Fruit fly (Drosophila melanogaster) whole organism, adult: ENCODE data around the gene Fatp1.

Source experiments
- CG11617 ChIP-seq: fragments of 200-800 bp; sonication (Bioruptor generic); optimal IDR thresholded peaks from 2 replicates; lab custom pipeline; 2017; ENCODE audit warnings: mild to moderate bottlenecking, missing biosample characterization, missing genetic modification reagents, missing genetic modification characterization
- CG12768 ChIP-seq: fragments of 200-800 bp; sonication (Bioruptor generic); optimal IDR thresholded peaks from 2 replicates; lab custom pipeline; 2017; ENCODE audit warnings: missing biosample characterization, missing genetic modification characterization, mild to moderate bottlenecking, moderate library complexity, missing genetic modification reagents
- CG14711 ChIP-seq: fragments of 200-800 bp; sonication (Bioruptor generic); optimal IDR thresholded peaks from 2 replicates; lab custom pipeline; 2018; ENCODE audit warnings: missing biosample characterization, mild to moderate bottlenecking, missing genetic modification characterization, moderate library complexity
- CG1620 ChIP-seq: fragments of 200-800 bp; sonication (Bioruptor generic); optimal IDR thresholded peaks from 2 replicates; lab custom pipeline; 2016; ENCODE audit warnings: missing biosample characterization, missing genetic modification characterization
- CG33017 ChIP-seq: fragments of 200-800 bp; sonication (Bioruptor generic); optimal IDR thresholded peaks from 2 replicates; lab custom pipeline; 2018; ENCODE audit warnings: missing biosample characterization, mild to moderate bottlenecking, missing genetic modification characterization, moderate library complexity
- CG5204 ChIP-seq: fragments of 200-800 bp; sonication (Bioruptor generic); optimal IDR thresholded peaks from 2 replicates; lab custom pipeline; 2016; ENCODE audit warnings: missing biosample characterization, missing genetic modification characterization
- CG7045 ChIP-seq: fragments of 200-800 bp; sonication (Bioruptor generic); optimal IDR thresholded peaks from 2 replicates; lab custom pipeline; 2017; ENCODE audit warnings: missing biosample characterization, mild to moderate bottlenecking, missing genetic modification characterization
- CG7101 ChIP-seq: fragments of 200-800 bp; sonication (Bioruptor generic); optimal IDR thresholded peaks from 2 replicates; lab custom pipeline; 2018; ENCODE audit warnings: missing biosample characterization, mild to moderate bottlenecking, missing genetic modification characterization, moderate library complexity
- Clk ChIP-seq: fragments of 200-800 bp; sonication (Bioruptor generic); optimal IDR thresholded peaks from 2 replicates; lab custom pipeline; 2017; ENCODE audit warnings: missing biosample characterization, missing genetic modification characterization
- Crg-1 ChIP-seq: fragments of 200-800 bp; sonication (Bioruptor generic); optimal IDR thresholded peaks from 2 replicates; lab custom pipeline; 2016; ENCODE audit warnings: missing biosample characterization, missing genetic modification characterization
- Hr96 ChIP-seq: fragments of 200-800 bp; sonication (Bioruptor generic); optimal IDR thresholded peaks from 2 replicates; lab custom pipeline; 2016; ENCODE audit warnings: missing biosample characterization, missing genetic modification characterization
- Mnt ChIP-seq: fragments of 200-800 bp; sonication (Bioruptor generic); optimal IDR thresholded peaks from 2 replicates; lab custom pipeline; 2016; ENCODE audit warnings: missing biosample characterization, mild to moderate bottlenecking, missing genetic modification characterization
- bab1 ChIP-seq: fragments of 200-800 bp; sonication (Bioruptor generic); optimal IDR thresholded peaks from 3 replicates; lab custom pipeline; 2019; ENCODE audit warnings: missing biosample characterization, mild to moderate bottlenecking, missing genetic modification characterization, moderate library complexity
- cic ChIP-seq: fragments of 200-800 bp; sonication (Bioruptor generic); optimal IDR thresholded peaks from 2 replicates; lab custom pipeline; 2017; ENCODE audit warnings: missing biosample characterization, mild to moderate bottlenecking, missing genetic modification characterization, moderate library complexity
- cnc ChIP-seq, 2 experiments: fragments of >200 bp; optimal IDR thresholded peaks; 2 replicates each; lab custom pipeline; 2017
- kay ChIP-seq: fragments of 200-800 bp; sonication (Bioruptor generic); peaks from one replicate; lab custom pipeline; 2016; ENCODE audit warnings: missing biosample characterization, missing genetic modification characterization, borderline replicate concordance
- ovo ChIP-seq: fragments of 200-800 bp; sonication (Bioruptor generic); optimal IDR thresholded peaks from 2 replicates; lab custom pipeline; 2016; ENCODE audit warnings: missing biosample characterization, missing genetic modification characterization
- pad ChIP-seq: fragments of 200-800 bp; sonication (Bioruptor generic); optimal IDR thresholded peaks from 3 replicates; lab custom pipeline; 2017; ENCODE audit warnings: missing biosample characterization, missing genetic modification characterization, mild to moderate bottlenecking, moderate library complexity, missing genetic modification reagents
- tj ChIP-seq: fragments of 200-800 bp; sonication (Bioruptor generic); optimal IDR thresholded peaks from 3 replicates; lab custom pipeline; 2017; ENCODE audit warnings: missing biosample characterization, mild to moderate bottlenecking, missing genetic modification characterization, moderate library complexity
- toe ChIP-seq: fragments of 200-800 bp; sonication (Bioruptor generic); optimal IDR thresholded peaks from 2 replicates; lab custom pipeline; 2016; ENCODE audit warnings: missing biosample characterization, missing genetic modification characterization

Fatp1 gene

DNA sequence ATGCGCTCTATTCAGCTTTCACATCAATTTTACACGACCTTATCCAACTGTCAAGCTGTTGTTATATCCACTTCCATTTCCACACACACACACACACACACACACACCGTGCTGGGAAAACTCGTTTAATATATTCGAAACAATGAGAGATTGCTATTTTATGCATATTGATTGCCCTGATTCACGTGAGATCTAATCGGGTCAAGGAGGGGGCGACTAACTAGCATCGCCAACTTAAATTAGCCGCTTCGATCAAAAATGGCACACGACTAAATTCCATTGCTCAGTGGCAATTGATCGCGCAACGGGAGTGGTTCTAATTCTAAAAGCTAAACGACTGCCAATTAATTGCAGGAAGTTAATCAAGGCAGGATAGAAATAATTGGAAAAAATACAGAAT is 17.0 kb upstream of the Fatp1 start, which contains the start of gene CG18302:
CG18302 (plus strand) TSS at position 301 of the 400 bp plus-strand sequence.
- no peak for TF ChIP-seq Mnt (GFP tag; lab: Kevin White, UChicago)
- no peak for TF ChIP-seq CG33017 (tag; lab: Kevin White, UChicago)
- no peak for TF ChIP-seq ovo
- TF ChIP-seq CG11617, result no peak
- TF ChIP-seq toe, result no peak
- no peak for TF ChIP-seq pad (GFP tag; lab: Kevin White, UChicago)
- no peak for TF ChIP-seq kay (GFP tag; lab: Kevin White, UChicago)
- TF ChIP-seq CG14711, result no peak
- TF ChIP-seq bab1 (GFP tag; lab: Kevin White, UChicago), result no peak

DNA sequence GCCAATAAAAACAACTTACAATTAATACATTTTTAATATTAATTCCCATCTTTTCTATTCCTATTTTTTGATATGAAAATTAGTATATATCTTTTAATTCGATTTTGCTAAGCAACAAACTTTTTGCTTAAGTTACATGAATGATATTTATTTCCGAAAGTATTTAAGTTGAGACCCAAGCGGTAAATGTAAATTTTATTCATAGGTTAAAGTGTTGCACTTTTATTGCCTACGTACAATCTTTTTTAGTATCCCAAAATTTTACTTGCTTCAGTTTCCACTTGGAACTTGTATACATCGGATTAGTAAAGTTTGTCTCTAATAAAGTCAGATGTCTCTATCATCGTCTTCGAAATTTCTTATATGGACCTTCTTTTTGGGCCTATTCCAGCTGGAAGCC is 14.5 kb upstream of the Fatp1 start, which contains the start of gene CG18301:
CG18301 (plus strand) TSS at position 301 of the 400 bp plus-strand sequence.
- TF ChIP-seq tj (GFP tag; lab: Kevin White, UChicago) (no peak), pad (GFP tag; lab: Kevin White, UChicago) (no peak), CG7101 (tag; lab: Kevin White, UChicago) (no peak), CG33017 (tag; lab: Kevin White, UChicago) (no peak), CG12768 (GFP tag; lab: Kevin White, UChicago) (no peak), kay (GFP tag; lab: Kevin White, UChicago) (no peak), Clk (GFP tag; lab: Kevin White, UChicago) (no peak), cic (GFP tag; lab: Kevin White, UChicago) (no peak), CG11617 (no peak)

DNA sequence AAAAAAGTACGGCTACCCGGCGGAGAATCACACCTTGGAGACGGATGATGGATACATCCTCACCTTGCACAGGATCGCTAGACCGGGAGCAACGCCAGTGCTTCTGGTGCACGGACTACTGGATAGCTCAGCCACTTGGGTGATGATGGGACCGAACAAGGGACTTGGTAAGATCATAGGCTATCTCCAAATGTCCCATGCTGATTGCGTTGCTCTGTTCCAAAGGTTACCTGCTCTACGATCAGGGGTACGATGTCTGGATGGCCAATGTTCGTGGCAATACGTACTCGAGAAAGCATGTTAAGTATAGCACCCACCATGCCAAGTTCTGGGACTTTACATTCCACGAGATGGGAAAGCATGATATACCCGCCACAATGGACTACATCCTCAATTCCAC is 13.1 kb upstream of the Fatp1 start:
- no peak for TF ChIP-seq CG33017 (tag; lab: Kevin White, UChicago)
- no peak for TF ChIP-seq Hr96 (GFP tag; lab: Kevin White, UChicago)

DNA sequence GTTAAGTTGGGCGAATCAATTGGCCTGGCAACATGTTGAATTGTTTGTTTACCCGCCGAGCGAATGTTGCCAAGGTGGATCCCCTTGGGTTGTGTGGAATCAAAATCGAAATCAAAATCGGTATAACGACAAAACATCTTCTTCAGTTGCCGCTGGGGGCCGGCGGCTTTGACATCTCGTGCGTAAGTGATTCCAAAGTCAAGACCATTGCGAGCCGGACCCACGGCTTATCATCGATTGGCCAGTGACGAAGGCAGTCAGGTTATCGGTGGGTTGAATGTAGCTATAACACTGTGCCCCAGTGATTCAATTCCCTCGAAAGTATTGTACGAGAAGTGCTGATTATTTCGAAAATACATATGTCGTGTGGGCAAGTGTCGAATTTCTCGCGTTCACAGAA is 12.0 kb upstream of the Fatp1 start:
- TF ChIP-seq pad (GFP tag; lab: Kevin White, UChicago), result no peak
- peak; percentile 12 for TF ChIP-seq cic (GFP tag; lab: Kevin White, UChicago)
- no peak for TF ChIP-seq CG14711
- TF ChIP-seq tj (GFP tag; lab: Kevin White, UChicago), result peak; percentile 49

DNA sequence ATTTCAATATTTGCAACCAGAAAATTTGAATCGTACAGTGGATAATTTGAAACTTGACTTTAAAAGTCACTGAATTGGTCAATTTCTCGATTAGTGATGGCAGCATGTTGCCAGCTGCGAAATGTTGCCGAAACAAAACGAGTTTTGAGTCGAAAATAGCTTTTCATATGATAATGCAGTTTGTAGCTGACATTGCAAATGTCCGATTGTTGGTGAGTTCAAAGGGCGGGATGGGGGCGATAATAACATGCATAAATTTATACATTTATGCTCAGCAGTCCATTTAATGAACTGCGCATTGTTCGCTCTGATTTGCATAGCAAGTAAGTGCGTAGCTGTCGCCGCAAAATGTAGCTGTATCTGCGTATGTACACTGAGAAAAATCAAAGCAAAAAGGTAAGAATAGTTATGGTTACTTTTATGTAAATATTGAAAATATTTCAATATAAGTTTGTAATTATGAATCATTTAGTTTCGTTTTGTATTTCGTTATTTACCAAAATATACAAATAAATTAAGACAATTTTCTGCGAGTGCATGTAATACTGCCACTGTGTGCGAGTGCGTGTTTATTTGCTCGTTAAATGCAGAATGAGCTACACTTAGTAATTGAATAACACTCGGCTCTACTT is 10.1 kb upstream of the Fatp1 start, which contains the start of gene Lip4:
Lip4 (plus strand) TSS at position 620 of the 632 bp plus-strand sequence.
- TF ChIP-seq CG1620 (GFP tag; lab: Kevin White, UChicago), result peak; percentile 15
- TF ChIP-seq cic (GFP tag; lab: Kevin White, UChicago), result no peak
- peak; percentile 80 for TF ChIP-seq bab1 (GFP tag; lab: Kevin White, UChicago)
- TF ChIP-seq Clk (GFP tag; lab: Kevin White, UChicago), result no peak
- TF ChIP-seq pad (GFP tag; lab: Kevin White, UChicago), result peak; percentile 26
- peak; percentile 64 for TF ChIP-seq tj (GFP tag; lab: Kevin White, UChicago)
- TF ChIP-seq CG7101 (tag; lab: Kevin White, UChicago), result peak; percentile 48
- peak; percentile 61 for TF ChIP-seq CG7045 (GFP tag; lab: Kevin White, UChicago)
- TF ChIP-seq kay (GFP tag; lab: Kevin White, UChicago), result no peak
- no peak for TF ChIP-seq Hr96 (GFP tag; lab: Kevin White, UChicago)
- no peak for TF ChIP-seq Crg-1
- TF ChIP-seq CG14711, result peak; percentile 66
- peak; percentile 48 for TF ChIP-seq CG33017 (tag; lab: Kevin White, UChicago)
- TF ChIP-seq CG12768 (GFP tag; lab: Kevin White, UChicago), result no peak
- peak; percentile 10 for TF ChIP-seq CG11617
- peak; percentile 4 for TF ChIP-seq CG5204 (GFP tag; lab: Kevin White, UChicago)
- TF ChIP-seq Mnt (GFP tag; lab: Kevin White, UChicago), result no peak
- TF ChIP-seq ovo, result no peak
- no peak for TF ChIP-seq cnc (optimal IDR thresholded peaks at IDR 0.05; lab: Kevin White, UChicago)
- no peak for TF ChIP-seq toe

DNA sequence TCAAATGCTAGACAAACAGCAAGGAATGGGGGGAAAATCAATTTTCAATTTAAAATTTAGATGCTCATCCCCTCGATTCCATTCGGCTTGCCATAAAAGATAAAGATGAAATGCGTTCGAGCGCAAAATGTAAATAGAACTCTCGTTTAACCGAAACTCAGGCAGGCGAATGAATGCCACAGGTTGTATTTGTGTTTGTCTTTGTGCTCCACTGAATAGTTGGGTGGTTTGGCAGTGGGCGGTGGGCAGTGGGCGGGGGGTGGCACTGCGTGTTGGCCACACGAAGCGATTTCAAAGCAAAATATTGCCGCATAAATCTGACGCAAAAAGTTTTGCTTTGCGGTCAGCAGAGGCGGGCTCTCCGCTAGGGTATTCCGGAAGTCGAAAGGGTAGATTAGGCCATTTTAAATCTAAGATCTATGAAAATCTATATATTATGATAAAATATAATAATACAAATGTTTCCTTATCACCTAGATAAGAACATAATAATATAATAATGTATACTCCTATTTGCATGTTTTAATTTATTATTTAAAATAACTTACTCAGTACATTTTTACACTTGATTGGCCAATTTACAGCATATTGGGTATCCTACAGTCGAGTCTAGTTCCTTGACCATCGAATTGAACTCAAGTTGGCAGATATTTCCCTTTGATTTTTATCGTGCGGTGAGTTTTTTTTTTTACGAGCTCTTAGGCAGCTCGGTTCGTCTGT is 5.3 kb upstream of the Fatp1 start:
- TF ChIP-seq toe (no peak), bab1 (GFP tag; lab: Kevin White, UChicago) (no peak), Mnt (GFP tag; lab: Kevin White, UChicago) (no peak), CG11617 (no peak), Clk (GFP tag; lab: Kevin White, UChicago) (no peak), Hr96 (GFP tag; lab: Kevin White, UChicago) (no peak), CG14711 (no peak), CG12768 (GFP tag; lab: Kevin White, UChicago) (no peak), CG1620 (GFP tag; lab: Kevin White, UChicago) (no peak), CG5204 (GFP tag; lab: Kevin White, UChicago) (no peak), CG7101 (tag; lab: Kevin White, UChicago) (no peak), Crg-1 (no peak), cnc (optimal IDR thresholded peaks at IDR 0.05; lab: Kevin White, UChicago) (no peak), CG7045 (GFP tag; lab: Kevin White, UChicago) (no peak), CG33017 (tag; lab: Kevin White, UChicago) (no peak), pad (GFP tag; lab: Kevin White, UChicago) (no peak), cic (GFP tag; lab: Kevin White, UChicago) (no peak)
